Fruit fly (Drosophila melanogaster): ENCODE data around the gene ssp2.

DNA sequence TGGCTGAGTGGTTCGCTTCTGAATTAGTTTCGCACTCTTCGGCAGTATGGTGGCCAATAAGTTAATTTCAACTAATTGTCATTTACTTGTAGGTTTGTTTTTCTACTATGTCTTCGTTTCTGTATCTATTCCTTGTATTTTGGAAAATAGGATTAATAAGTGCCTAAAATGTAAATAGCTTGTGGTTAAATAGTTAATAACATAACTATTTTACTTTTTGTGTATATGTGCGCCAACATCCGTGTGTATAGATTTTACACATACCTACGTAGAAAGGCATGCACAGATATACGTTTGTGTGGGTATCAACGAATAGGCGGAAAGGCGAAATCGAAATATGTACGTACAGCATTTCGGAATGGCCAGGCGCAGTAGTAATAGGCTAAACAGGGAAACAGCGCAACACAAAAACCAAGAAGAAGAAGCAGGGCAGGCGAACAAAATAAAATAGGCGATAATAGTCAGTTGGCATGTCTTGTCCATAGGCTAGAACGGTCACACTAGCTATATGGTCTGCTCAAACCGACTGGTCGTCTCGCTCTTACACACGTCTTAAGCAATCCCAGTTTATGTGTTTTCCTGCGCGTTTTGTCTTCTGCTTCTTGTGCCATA lies 37.6 kb downstream of the ssp2 start:
- no peak for TF ChIP-seq CG7045 (GFP tag; optimal IDR thresholded peaks at IDR 0.05)
- TF ChIP-seq CG14711 (tag; optimal IDR thresholded peaks at IDR 0.05), result peak; percentile 21
- no peak for TF ChIP-seq kay (GFP tag; ENCODE audit: borderline replicate concordance)
- no peak for TF ChIP-seq ovo (GFP tag; optimal IDR thresholded peaks at IDR 0.05)
- TF ChIP-seq cic (GFP tag; optimal IDR thresholded peaks at IDR 0.05), result peak; percentile 79

Measured in whole organism, adult.